Worm (Caenorhabditis elegans): ENCODE results near the gene unc-79.

- TF ChIP-seq cog-1 (tag; optimal IDR thresholded peaks at IDR 0.05) (no peak), tab-1 (GFP tag; IDR thresholded peaks at IDR 0.05) (no peak), ztf-23 (GFP tag; IDR thresholded peaks at IDR 0.05) (no peak)
Observed at ce11 chrIII:4119736-4120135, 53.3 kb downstream of the unc-79 start.

Measured in whole organism, midembryonic.